Worm (Caenorhabditis elegans) whole organism, L1 larva: ENCODE measurements around the gene F02D10.6.

Experiments
- efl-1 ChIP-seq, 4 experiments: fragments of 150-350 bp; optimal IDR thresholded peaks in 3 of 4; peaks in 1 of 4; 1 replicate in 1 of 4; 2 replicates in 3 of 4; lab custom pipeline; 2014; ENCODE audit warnings: missing biosample characterization in 2 of 4, missing genetic modification characterization in 2 of 4, missing genetic modification reagents in 2 of 4
- egl-27 ChIP-seq, 2 experiments: fragments of 150-350 bp in 1 of 2; sonication (generic microtip); optimal IDR thresholded peaks; 3 replicates each; lab custom pipeline; 2017 to 2018; ENCODE audit warnings: missing biosample characterization in 2 of 2, missing genetic modification characterization in 2 of 2, missing genetic modification reagents in 2 of 2
- elt-3 ChIP-seq, 6 experiments: fragments of 150-350 bp in 1 of 6; sonication (generic microtip); optimal IDR thresholded peaks; 2 replicates each; lab custom pipeline; 2017 to 2018; ENCODE audit warnings: missing biosample characterization in 6 of 6, missing genetic modification characterization in 6 of 6, inconsistent platforms in 1 of 6
- hlh-17 ChIP-seq: fragments of 200-800 bp; sonication (Bioruptor generic); optimal IDR thresholded peaks from 2 replicates; lab custom pipeline; 2018; ENCODE audit warnings: missing genetic modification characterization, mild to moderate bottlenecking, missing compliant biosample characterization, moderate library complexity, borderline replicate concordance
- nhr-11 ChIP-seq: fragments of 150-350 bp; optimal IDR thresholded peaks from 2 replicates; lab custom pipeline; 2014; ENCODE audit warnings: missing biosample characterization, missing genetic modification characterization
- nhr-237 ChIP-seq: fragments of 150-350 bp; optimal IDR thresholded peaks from 2 replicates; lab custom pipeline; 2014; ENCODE audit warnings: missing biosample characterization, missing genetic modification characterization
- nhr-28 ChIP-seq: fragments of 150-350 bp; optimal IDR thresholded peaks from 2 replicates; lab custom pipeline; 2014; ENCODE audit warnings: missing biosample characterization, missing genetic modification characterization
- nhr-85 ChIP-seq: sonication (generic microtip); peaks from one replicate; lab custom pipeline; 2016; ENCODE audit warnings: missing genetic modification characterization, inconsistent platforms, missing compliant biosample characterization
- snpc-4 ChIP-seq: fragments of 150-350 bp; optimal IDR thresholded peaks from 2 replicates; lab custom pipeline; 2014; ENCODE audit warnings: missing biosample characterization, missing genetic modification characterization
- tbx-2 ChIP-seq: sonication (generic microtip); optimal IDR thresholded peaks from 2 replicates; lab custom pipeline; 2016; ENCODE audit warnings: missing genetic modification characterization, missing compliant biosample characterization
- tlp-1 ChIP-seq: fragments of 150-350 bp; optimal IDR thresholded peaks from 2 replicates; lab custom pipeline; 2014; ENCODE audit warnings: missing biosample characterization, missing genetic modification characterization

- TF ChIP-seq tbx-2 (tag; lab: Kevin White, UChicago), result no peak
- TF ChIP-seq nhr-28, result no peak
- no peak for TF ChIP-seq nhr-11 (tag; lab: Kevin White, UChicago)
- no peak for TF ChIP-seq nhr-237 (tag; lab: Kevin White, UChicago)
- TF ChIP-seq tlp-1 (tag; lab: Kevin White, UChicago), result no peak
- no peak for TF ChIP-seq hlh-17 (GFP tag; lab: Kevin White, UChicago)
- TF ChIP-seq nhr-85 (tag; lab: Kevin White, UChicago), result peak; percentile 32
- no peak for TF ChIP-seq efl-1 (optimal IDR thresholded peaks at IDR 0.05; lab: Kevin White, UChicago)
- no peak for TF ChIP-seq efl-1 (GFP tag; optimal IDR thresholded peaks at IDR 0.05 in 1 of 2; lab: Kevin White, UChicago)
- TF ChIP-seq egl-27 (tag; optimal IDR thresholded peaks at IDR 0.05; lab: Kevin White, UChicago), result no peak
- TF ChIP-seq elt-3 (tag; optimal IDR thresholded peaks at IDR 0.05; lab: Kevin White, UChicago), result no peak
- no peak for TF ChIP-seq snpc-4 (tag; lab: Kevin White, UChicago)
Observed at ce11 chrX:13417479-13417878, 34.0 kb downstream of the F02D10.6 start.
